Fruit fly (Drosophila melanogaster): ENCODE data around the gene CG9926.

Gene CG9926

dm6 chr3R:13974741-13975245 lies 23.9 kb upstream of the CG9926 start:
- TF ChIP-seq Blimp-1 (GFP tag; optimal IDR thresholded peaks at IDR 0.05) (peak; percentile 23), CG15336 (GFP tag; IDR thresholded peaks at IDR 0.05) (peak; percentile 23; the same call in 1 of the 2 replicates), Lpt (GFP tag; optimal IDR thresholded peaks at IDR 0.05) (peak; percentile 42), Hr38 (GFP tag; optimal IDR thresholded peaks at IDR 0.05) (peak; percentile 13), CG16779 (tag; optimal IDR thresholded peaks at IDR 0.05) (no peak), esn (GFP tag; optimal IDR thresholded peaks at IDR 0.05) (no peak), salr (GFP tag; optimal IDR thresholded peaks at IDR 0.05) (no peak), CG9139 (GFP tag; optimal IDR thresholded peaks at IDR 0.05) (no peak), Ets96B (tag; optimal IDR thresholded peaks at IDR 0.05) (no peak), topi (GFP tag; optimal IDR thresholded peaks at IDR 0.05) (no peak), cyc (GFP tag; optimal IDR thresholded peaks at IDR 0.05) (no peak), CG6163 (GFP tag; IDR thresholded peaks at IDR 0.05) (peak; percentile 51; the same call in 2 of the 3 replicates), vri (GFP tag; optimal IDR thresholded peaks at IDR 0.05) (peak; percentile 13), Smox (GFP tag; optimal IDR thresholded peaks at IDR 0.05) (no peak), CG6854 (GFP tag; optimal IDR thresholded peaks at IDR 0.05) (peak; percentile 82), CG6808 (GFP tag; optimal IDR thresholded peaks at IDR 0.05) (no peak), CG32006 (GFP tag; optimal IDR thresholded peaks at IDR 0.05) (no peak), eg (GFP tag; IDR thresholded peaks at IDR 0.05) (peak; percentile 70), CG10631 (GFP tag; optimal IDR thresholded peaks at IDR 0.05) (no peak)

- TF ChIP-seq ss (GFP tag; optimal IDR thresholded peaks at IDR 0.05) = no peak
- TF ChIP-seq CG10669 (GFP tag; optimal IDR thresholded peaks at IDR 0.05) = no peak
- no peak for TF ChIP-seq CG10631 (GFP tag; optimal IDR thresholded peaks at IDR 0.05)
- no peak for TF ChIP-seq Eip78C (GFP tag)
- TF ChIP-seq OdsH (GFP tag; optimal IDR thresholded peaks at IDR 0.05) = no peak
- TF ChIP-seq eg (GFP tag; IDR thresholded peaks at IDR 0.05) = no peak
- no peak for TF ChIP-seq Ets21C (GFP tag; optimal IDR thresholded peaks at IDR 0.05)
- no peak for TF ChIP-seq vri (GFP tag; optimal IDR thresholded peaks at IDR 0.05)
- no peak for TF ChIP-seq acj6 (GFP tag; optimal IDR thresholded peaks at IDR 0.05)
- no peak for TF ChIP-seq CG15336 (GFP tag; IDR thresholded peaks at IDR 0.05)
- TF ChIP-seq CG6792 (GFP tag; optimal IDR thresholded peaks at IDR 0.05) = no peak
- TF ChIP-seq CG6163 (GFP tag; IDR thresholded peaks at IDR 0.05) = no peak
These were observed 21.7 kb upstream of the CG9926 start for dm6 chr3R:13972653-13973052.

- TF ChIP-seq Ets21C (GFP tag; optimal IDR thresholded peaks at IDR 0.05) (no peak), esn (GFP tag; optimal IDR thresholded peaks at IDR 0.05) (peak; percentile 4), CG32006 (GFP tag; optimal IDR thresholded peaks at IDR 0.05) (no peak), Sox14 (GFP tag; optimal IDR thresholded peaks at IDR 0.05) (no peak), CG6808 (GFP tag; optimal IDR thresholded peaks at IDR 0.05) (no peak), fd59A (GFP tag; optimal IDR thresholded peaks at IDR 0.05) (no peak), CG6163 (GFP tag; IDR thresholded peaks at IDR 0.05) (no peak), Hr38 (GFP tag; optimal IDR thresholded peaks at IDR 0.05) (no peak), CG15336 (GFP tag; IDR thresholded peaks at IDR 0.05) (0 out of 2 replicates have a peak, but pooled peaks have one; percentile 29), CG4318 (GFP tag; optimal IDR thresholded peaks at IDR 0.05) (peak; percentile 7), CG3032 (tag; optimal IDR thresholded peaks at IDR 0.05) (no peak), CG8632 (GFP tag; optimal IDR thresholded peaks at IDR 0.05) (peak; percentile 25), Blimp-1 (GFP tag; optimal IDR thresholded peaks at IDR 0.05) (no peak), ss (GFP tag; optimal IDR thresholded peaks at IDR 0.05) (no peak), CG1621 (tag; optimal IDR thresholded peaks at IDR 0.05) (no peak), Lpt (GFP tag; optimal IDR thresholded peaks at IDR 0.05) (no peak), OdsH (GFP tag; optimal IDR thresholded peaks at IDR 0.05) (no peak), achi (GFP tag; optimal IDR thresholded peaks at IDR 0.05) (peak; percentile 17), vri (GFP tag; optimal IDR thresholded peaks at IDR 0.05) (no peak), fd85E (GFP tag; optimal IDR thresholded peaks at IDR 0.05) (no peak), acj6 (GFP tag; optimal IDR thresholded peaks at IDR 0.05) (no peak), CG8319 (GFP tag; optimal IDR thresholded peaks at IDR 0.05) (no peak), Ets96B (tag; optimal IDR thresholded peaks at IDR 0.05) (no peak), Eip78C (GFP tag) (peak; percentile 64), CG8119 (GFP tag; IDR thresholded peaks at IDR 0.05) (0 out of 3 replicates have a peak, but pooled peaks have one; percentile 31), eg (GFP tag; IDR thresholded peaks at IDR 0.05) (0 out of 3 replicates have a peak, but pooled peaks have one; percentile 19), net (GFP tag; optimal IDR thresholded peaks at IDR 0.05) (no peak), CG10631 (GFP tag; optimal IDR thresholded peaks at IDR 0.05) (peak; percentile 12), Sox15 (GFP tag; optimal IDR thresholded peaks at IDR 0.05) (no peak), CG11902 (GFP tag; optimal IDR thresholded peaks at IDR 0.05) (no peak), dac (GFP tag; optimal IDR thresholded peaks at IDR 0.05) (no peak), Hr39 (GFP tag; optimal IDR thresholded peaks at IDR 0.05) (no peak)
These were observed 20.9 kb upstream of the CG9926 start for dm6 chr3R:13971728-13972448.

All from whole organism, prepupa.